Fruit fly (Drosophila melanogaster) whole organism, embryonic: Measurements from ENCODE around the gene CG32713.

Source experiments
- Awh ChIP-seq: fragments of 200-800 bp; sonication (Bioruptor generic); IDR thresholded peaks from 2 replicates; pipeline ENCODE4, ENCODE4 v1.3.6; 2022; ENCODE audit warnings: missing biosample characterization, missing genetic modification characterization
- BtbVII ChIP-seq: fragments of 200-800 bp; sonication (Bioruptor generic); optimal IDR thresholded peaks from 3 replicates; lab custom pipeline; 2017; ENCODE audit warnings: missing biosample characterization, mild to moderate bottlenecking, missing genetic modification characterization
- CG11695 ChIP-seq: fragments of 200-800 bp; sonication (Bioruptor generic); IDR thresholded peaks from 3 replicates; pipeline ENCODE4 v1.3.6; 2022; ENCODE audit warnings: missing biosample characterization, missing genetic modification characterization
- CG11696 ChIP-seq: fragments of 200-800 bp; sonication (Bioruptor generic); IDR thresholded peaks from 2 replicates; pipeline ENCODE4 v1.3.6; 2022; ENCODE audit warnings: missing biosample characterization, missing genetic modification characterization
- CG13894 ChIP-seq: fragments of 200-800 bp; sonication (Bioruptor generic); optimal IDR thresholded peaks from 3 replicates; lab custom pipeline; 2018; ENCODE audit warnings: missing biosample characterization, mild to moderate bottlenecking, missing genetic modification characterization, moderate library complexity
- CG14441 ChIP-seq: fragments of 200-800 bp; sonication (Bioruptor generic); IDR thresholded peaks from 2 replicates; pipeline ENCODE4 v1.3.6; 2022; ENCODE audit warnings: missing biosample characterization, missing genetic modification characterization
- CG14667 ChIP-seq: fragments of 200-800 bp; sonication (Bioruptor generic); IDR thresholded peaks from 2 replicates; pipeline ENCODE4 v1.3.6; 2022; ENCODE audit warnings: missing biosample characterization, missing genetic modification characterization
- CG15073 ChIP-seq: fragments of 200-800 bp; sonication (Bioruptor generic); optimal IDR thresholded peaks from 2 replicates; lab custom pipeline; 2016; ENCODE audit warnings: missing biosample characterization, missing genetic modification characterization
- CG16815 ChIP-seq: fragments of 200-800 bp; sonication (Bioruptor generic); optimal IDR thresholded peaks from 3 replicates; lab custom pipeline; 2017; ENCODE audit warnings: missing biosample characterization, mild to moderate bottlenecking, missing genetic modification characterization
- CG3163 ChIP-seq: fragments of 200-800 bp; sonication (Bioruptor generic); optimal IDR thresholded peaks from 3 replicates; lab custom pipeline; 2016; ENCODE audit warnings: missing biosample characterization, missing genetic modification characterization
- CG32532 ChIP-seq: fragments of 200-800 bp; sonication (Bioruptor generic); IDR thresholded peaks from 2 replicates; pipeline ENCODE4 v1.3.6; 2022; ENCODE audit warnings: missing biosample characterization, missing genetic modification characterization
- CG32772 ChIP-seq: fragments of 200-800 bp; sonication (Bioruptor generic); IDR thresholded peaks from 2 replicates; pipeline ENCODE4 v1.3.6; 2022; ENCODE audit warnings: missing biosample characterization, missing genetic modification characterization
- CG3407 ChIP-seq: fragments of 200-800 bp; sonication (Bioruptor generic); optimal IDR thresholded peaks from 2 replicates; lab custom pipeline; 2018; ENCODE audit warnings: missing biosample characterization, mild to moderate bottlenecking, missing genetic modification characterization
- CG4617 ChIP-seq: fragments of 200-800 bp; sonication (Bioruptor generic); optimal IDR thresholded peaks from 3 replicates; lab custom pipeline; 2016; ENCODE audit warnings: missing biosample characterization, missing genetic modification characterization, borderline replicate concordance
- CG8281 ChIP-seq: fragments of 200-800 bp; sonication (Bioruptor generic); optimal IDR thresholded peaks from 2 replicates; lab custom pipeline; 2018; ENCODE audit warnings: missing biosample characterization, mild to moderate bottlenecking, missing genetic modification characterization, moderate library complexity
- CG8290 ChIP-seq, 3 experiments: fragments of 200-800 bp; sonication (Bioruptor generic); optimal IDR thresholded peaks; 2 replicates each; lab custom pipeline; 2016 to 2019; ENCODE audit warnings: missing biosample characterization in 3 of 3, missing genetic modification characterization in 3 of 3, mild to moderate bottlenecking in 2 of 3, moderate library complexity in 1 of 3
- CG8944 ChIP-seq: fragments of 200-800 bp; sonication (Bioruptor generic); optimal IDR thresholded peaks from 3 replicates; lab custom pipeline; 2016; ENCODE audit warnings: missing biosample characterization, missing genetic modification characterization
- CG9609 ChIP-seq: fragments of 200-800 bp; sonication (Bioruptor generic); optimal IDR thresholded peaks from 3 replicates; lab custom pipeline; 2016; ENCODE audit warnings: missing biosample characterization, missing genetic modification characterization
- D ChIP-seq, 2 experiments: fragments of 200-800 bp in 1 of 2; fragments of >200 bp in 1 of 2; sonication (Bioruptor generic) in 1 of 2; optimal IDR thresholded peaks; 2 replicates in 1 of 2; 3 replicates in 1 of 2; lab custom pipeline; 2017; ENCODE audit warnings: mild to moderate bottlenecking in 1 of 2, missing biosample characterization in 1 of 2, missing genetic modification characterization in 1 of 2, missing genetic modification reagents in 1 of 2
- Dbx ChIP-seq: fragments of 200-800 bp; sonication (Bioruptor generic); IDR thresholded peaks from 3 replicates; pipeline ENCODE4 v1.3.6; 2022; ENCODE audit warnings: missing biosample characterization, missing genetic modification characterization
- Dfd ChIP-seq, 2 experiments: fragments of >200 bp; optimal IDR thresholded peaks; 2 replicates each; lab custom pipeline; 2017; ENCODE audit warnings: missing biosample characterization in 2 of 2, missing genetic modification characterization in 2 of 2
- Dip2 ChIP-seq: fragments of 200-800 bp; sonication (Bioruptor generic); IDR thresholded peaks from 2 replicates; pipeline ENCODE4 v1.3.6; 2022; ENCODE audit warnings: missing biosample characterization, missing genetic modification characterization
- Dip3 ChIP-seq: fragments of 200-800 bp; sonication (Bioruptor generic); optimal IDR thresholded peaks from 3 replicates; lab custom pipeline; 2016; ENCODE audit warnings: missing biosample characterization, missing genetic modification characterization
- Doc2 ChIP-seq: fragments of 200-800 bp; sonication (Bioruptor generic); IDR thresholded peaks from 2 replicates; pipeline ENCODE4 v1.3.6; 2022; ENCODE audit warnings: missing biosample characterization, missing genetic modification characterization
- E2f1 ChIP-seq: fragments of 200-800 bp; sonication (Bioruptor generic); IDR thresholded peaks from 2 replicates; pipeline ENCODE4 v1.3.6; 2022; ENCODE audit warnings: missing biosample characterization, missing genetic modification characterization
- Fer3 ChIP-seq: fragments of 200-800 bp; sonication (Bioruptor generic); optimal IDR thresholded peaks from 2 replicates; lab custom pipeline; 2018; ENCODE audit warnings: missing biosample characterization, mild to moderate bottlenecking, missing genetic modification characterization, moderate library complexity
- Gsc ChIP-seq: fragments of 200-800 bp; sonication (Bioruptor generic); IDR thresholded peaks from 2 replicates; pipeline ENCODE4 v1.3.6; 2022; ENCODE audit warnings: missing biosample characterization, missing genetic modification characterization
- H2.0 ChIP-seq: fragments of 200-800 bp; sonication (Bioruptor generic); IDR thresholded peaks from 2 replicates; pipeline ENCODE4 v1.3.6; 2022; ENCODE audit warnings: missing biosample characterization, missing genetic modification characterization
- HmgZ ChIP-seq: fragments of 200-800 bp; sonication (Bioruptor generic); optimal IDR thresholded peaks from 2 replicates; lab custom pipeline; 2018; ENCODE audit warnings: missing biosample characterization, mild to moderate bottlenecking, missing genetic modification characterization
- Hr39 ChIP-seq: fragments of >200 bp; optimal IDR thresholded peaks from 2 replicates; lab custom pipeline; 2017
- Hsf ChIP-seq: fragments of 200-800 bp; sonication (Bioruptor generic); optimal IDR thresholded peaks from 3 replicates; lab custom pipeline; 2016; ENCODE audit warnings: missing biosample characterization, missing genetic modification characterization
- Neu2 ChIP-seq: fragments of 200-800 bp; sonication (Bioruptor generic); optimal IDR thresholded peaks from 3 replicates; lab custom pipeline; 2016; ENCODE audit warnings: missing biosample characterization, missing genetic modification characterization, borderline replicate concordance
- Rfx ChIP-seq: fragments of 200-800 bp; sonication (Bioruptor generic); IDR thresholded peaks from 2 replicates; pipeline ENCODE4 v1.3.6; 2022; ENCODE audit warnings: missing biosample characterization, missing genetic modification characterization
- amos ChIP-seq: fragments of 200-800 bp; sonication (Bioruptor generic); IDR thresholded peaks from 2 replicates; pipeline ENCODE4 v1.3.6; 2022; ENCODE audit warnings: missing biosample characterization, missing genetic modification characterization; ENCODE audit not compliant: partially characterized antibody
- ara ChIP-seq: fragments of 200-800 bp; sonication (Bioruptor generic); IDR thresholded peaks from 2 replicates; pipeline ENCODE4 v1.3.6; 2022; ENCODE audit warnings: missing biosample characterization, missing genetic modification characterization
- bbx ChIP-seq: fragments of 200-800 bp; sonication (Bioruptor generic); IDR thresholded peaks from 2 replicates; pipeline ENCODE4 v1.3.6; 2022; ENCODE audit warnings: missing biosample characterization, missing genetic modification characterization; ENCODE audit not compliant: partially characterized antibody
- cad ChIP-seq: fragments of >200 bp; optimal IDR thresholded peaks from 2 replicates; lab custom pipeline; 2017; ENCODE audit warnings: missing biosample characterization, missing genetic modification characterization
- chinmo ChIP-seq: fragments of 200-800 bp; sonication (Bioruptor generic); IDR thresholded peaks from 4 replicates; pipeline ENCODE4 v1.3.6; 2022; ENCODE audit warnings: missing biosample characterization, missing genetic modification characterization; ENCODE audit not compliant: partially characterized antibody
- crc ChIP-seq: fragments of 200-800 bp; sonication (Bioruptor generic); optimal IDR thresholded peaks from 2 replicates; lab custom pipeline; 2016; ENCODE audit warnings: missing biosample characterization, missing genetic modification characterization
- eyg ChIP-seq: fragments of 200-800 bp; sonication (Bioruptor generic); optimal IDR thresholded peaks from 3 replicates; lab custom pipeline; 2016; ENCODE audit warnings: missing biosample characterization, missing genetic modification characterization
- fd102C ChIP-seq: fragments of 200-800 bp; sonication (Bioruptor generic); optimal IDR thresholded peaks from 2 replicates; lab custom pipeline; 2018; ENCODE audit warnings: missing biosample characterization, mild to moderate bottlenecking, missing genetic modification characterization, moderate library complexity
- gem ChIP-seq: fragments of 200-800 bp; sonication (Bioruptor generic); optimal IDR thresholded peaks from 2 replicates; lab custom pipeline; 2019; ENCODE audit warnings: missing biosample characterization, mild to moderate bottlenecking, missing genetic modification characterization, moderate library complexity
- h ChIP-seq: fragments of >200 bp; optimal IDR thresholded peaks from 2 replicates; lab custom pipeline; 2017
- hb ChIP-seq: fragments of 200-800 bp; sonication (Bioruptor generic); IDR thresholded peaks from 3 replicates; pipeline ENCODE4 v1.3.6; 2022; ENCODE audit warnings: missing biosample characterization, missing genetic modification characterization; ENCODE audit not compliant: partially characterized antibody
- klu ChIP-seq: fragments of 200-800 bp; sonication (Bioruptor generic); IDR thresholded peaks from 2 replicates; pipeline ENCODE4 v1.3.6; 2022; ENCODE audit warnings: missing biosample characterization, missing genetic modification characterization
- seq ChIP-seq: fragments of 200-800 bp; sonication (Bioruptor generic); IDR thresholded peaks from 2 replicates; pipeline ENCODE4 v1.3.6; 2022; ENCODE audit warnings: missing biosample characterization, missing genetic modification characterization
- sisA ChIP-seq: fragments of 200-800 bp; sonication (Bioruptor generic); IDR thresholded peaks from 2 replicates; pipeline ENCODE4 v1.3.6; 2022; ENCODE audit warnings: missing biosample characterization, missing genetic modification characterization
- sr ChIP-seq: fragments of 200-800 bp; sonication (Bioruptor generic); IDR thresholded peaks from 3 replicates; pipeline ENCODE4 v1.3.6; 2022; ENCODE audit warnings: missing biosample characterization, missing genetic modification characterization
- vfl ChIP-seq: fragments of 200-800 bp; sonication (Bioruptor generic); optimal IDR thresholded peaks from 2 replicates; lab custom pipeline; 2016; ENCODE audit warnings: missing biosample characterization, missing genetic modification characterization
- zfh2 ChIP-seq: fragments of 200-800 bp; sonication (Bioruptor generic); optimal IDR thresholded peaks from 2 replicates; lab custom pipeline; 2016; ENCODE audit warnings: missing biosample characterization, missing genetic modification characterization

Gene CG32713

DNA sequence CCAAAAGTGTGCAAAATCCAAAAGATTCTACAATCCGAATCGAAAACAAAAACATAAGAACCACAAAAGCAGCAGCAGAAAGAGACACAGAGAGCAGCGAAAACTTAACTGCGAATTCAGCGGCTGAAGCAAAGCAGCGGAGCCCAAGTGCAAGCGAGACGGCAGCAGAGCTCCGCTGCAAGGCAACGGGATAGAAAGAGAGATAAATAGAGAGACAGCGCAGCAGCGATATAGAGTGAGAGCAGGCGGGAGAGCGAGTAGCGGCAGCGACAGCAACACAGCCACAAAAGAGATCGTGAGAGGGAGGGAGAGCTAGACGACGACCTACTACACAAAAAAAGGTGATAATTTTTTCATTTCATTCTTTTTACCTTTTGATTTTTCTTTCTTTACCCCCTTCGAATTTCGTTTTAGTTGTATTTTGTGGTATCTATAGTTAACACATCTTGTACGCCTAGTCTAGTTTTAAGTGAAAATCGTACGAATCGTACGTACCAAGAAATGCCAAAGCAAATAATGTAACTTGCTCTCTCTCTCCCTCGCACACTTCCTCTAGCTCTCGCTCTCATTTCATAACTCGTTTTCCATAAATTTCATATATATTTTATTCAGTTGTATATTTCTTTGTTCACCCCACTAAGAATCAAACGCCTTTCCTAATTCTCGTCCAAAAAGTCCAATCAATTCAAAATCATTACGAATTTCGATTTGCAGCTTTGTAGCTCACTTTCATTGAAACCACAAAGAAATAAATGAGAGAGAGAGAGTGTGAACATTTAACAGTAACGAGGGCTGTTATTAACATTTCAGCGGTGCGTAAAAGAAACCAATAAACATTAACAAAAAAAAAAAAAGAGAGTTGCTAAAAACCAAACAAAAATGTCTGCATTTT is 46.8 kb downstream of the CG32713 start (continued):
- TF ChIP-seq eyg (no peak), Dip2 (GFP tag; lab: Robert Waterston, UW) (no peak), CG8290 (GFP tag; optimal IDR thresholded peaks at IDR 0.05; lab: Kevin White, UChicago) (no peak), CG8290 (tag; optimal IDR thresholded peaks at IDR 0.05; lab: Kevin White, UChicago) (peak in 1 of 2 experiments; percentile 7), Doc2 (GFP tag; lab: Robert Waterston, UW) (no peak), CG11696 (GFP tag; lab: Robert Waterston, UW) (peak; percentile 42; the same call in 1 of the 2 replicates), BtbVII (GFP tag; lab: Kevin White, UChicago) (no peak), zfh2 (GFP tag; lab: Kevin White, UChicago) (no peak), CG9609 (GFP tag; lab: Kevin White, UChicago) (no peak), H2.0 (GFP tag; lab: Robert Waterston, UW) (no peak), Dip3 (GFP tag; lab: Kevin White, UChicago) (no peak), chinmo (0 out of 4 replicates have a peak, but pooled peaks have one; percentile 9), sr (peak; percentile 10; the same call in 1 of the 3 replicates), D (optimal IDR thresholded peaks at IDR 0.05; lab: Kevin White, UChicago) (no peak), D (GFP tag; optimal IDR thresholded peaks at IDR 0.05; lab: Kevin White, UChicago) (no peak), HmgZ (tag; lab: Kevin White, UChicago) (no peak), E2f1 (GFP tag; lab: Robert Waterston, UW) (no peak), CG8281 (tag; lab: Kevin White, UChicago) (no peak), CG32772 (GFP tag; lab: Robert Waterston, UW) (no peak), crc (GFP tag; lab: Kevin White, UChicago) (no peak), Hr39 (no peak), Dbx (peak; percentile 63; the same call in 1 of the 3 replicates), CG8944 (GFP tag; lab: Kevin White, UChicago) (no peak), Awh (GFP tag; lab: Robert Waterston, UW) (no peak), h (lab: Kevin White, UChicago) (no peak), CG3163 (GFP tag; lab: Kevin White, UChicago) (peak; percentile 3), Neu2 (GFP tag; lab: Kevin White, UChicago) (no peak), CG3407 (GFP tag; lab: Kevin White, UChicago) (no peak), CG15073 (GFP tag; lab: Kevin White, UChicago) (no peak), CG14667 (GFP tag; lab: Robert Waterston, UW) (no peak), Fer3 (tag; lab: Kevin White, UChicago) (no peak), klu (GFP tag; lab: Robert Waterston, UW) (no peak), fd102C (no peak), gem (tag; lab: Kevin White, UChicago) (no peak), Gsc (GFP tag; lab: Robert Waterston, UW) (no peak), Rfx (peak; percentile 56), CG16815 (GFP tag; lab: Kevin White, UChicago) (no peak), CG32532 (GFP tag; lab: Robert Waterston, UW) (peak; percentile 60), CG14441 (GFP tag; lab: Robert Waterston, UW) (no peak), CG13894 (tag; lab: Kevin White, UChicago) (no peak), CG11695 (GFP tag; lab: Robert Waterston, UW) (0 out of 3 replicates have a peak, but pooled peaks have one; percentile 6), bbx (GFP tag; lab: Robert Waterston, UW) (no peak), amos (GFP tag; lab: Robert Waterston, UW) (no peak), Hsf (GFP tag; lab: Kevin White, UChicago) (no peak), vfl (no peak), Dfd (GFP tag; optimal IDR thresholded peaks at IDR 0.05; lab: Kevin White, UChicago) (no peak), sisA (GFP tag; lab: Robert Waterston, UW) (no peak), seq (GFP tag; lab: Robert Waterston, UW) (no peak), CG4617 (GFP tag; lab: Kevin White, UChicago) (no peak), ara (GFP tag; lab: Robert Waterston, UW) (no peak), cad (no peak), hb (GFP tag; lab: Robert Waterston, UW) (no peak)
